Worm (Caenorhabditis elegans) whole organism, L2 larva: ENCODE data around the gene F38E11.6.

Experiments used
- alr-1 ChIP-seq: fragments of 150-350 bp; optimal IDR thresholded peaks from 2 replicates; lab custom pipeline; 2014; ENCODE audit warnings: missing biosample characterization, missing genetic modification characterization
- ama-1 ChIP-seq: fragments of 150-350 bp; optimal IDR thresholded peaks from 2 replicates; lab custom pipeline; 2018; ENCODE audit warnings: inconsistent platforms
- crh-2 ChIP-seq: sonication (generic microtip); optimal IDR thresholded peaks from 2 replicates; lab custom pipeline; 2017; ENCODE audit warnings: missing biosample characterization, missing genetic modification characterization
- egl-27 ChIP-seq: sonication (generic microtip); optimal IDR thresholded peaks from 3 replicates; lab custom pipeline; 2017; ENCODE audit warnings: missing biosample characterization, missing genetic modification reagents, missing genetic modification characterization
- lin-11 ChIP-seq: fragments of 150-350 bp; sonication (generic microtip); optimal IDR thresholded peaks from 2 replicates; lab custom pipeline; 2014; ENCODE audit warnings: missing biosample characterization, missing genetic modification characterization, inconsistent platforms, mixed read lengths
- nhr-12 ChIP-seq: fragments of 150-350 bp; optimal IDR thresholded peaks from 2 replicates; lab custom pipeline; 2014; ENCODE audit warnings: missing biosample characterization, missing genetic modification characterization
- nhr-21 ChIP-seq: fragments of 150-350 bp; optimal IDR thresholded peaks from 2 replicates; lab custom pipeline; 2014; ENCODE audit warnings: missing biosample characterization, missing genetic modification characterization
- skn-1 ChIP-seq: sonication (generic microtip); optimal IDR thresholded peaks from 2 replicates; lab custom pipeline; 2017; ENCODE audit warnings: missing biosample characterization, missing genetic modification characterization
- unc-39 ChIP-seq: fragments of 150-350 bp; optimal IDR thresholded peaks from 2 replicates; lab custom pipeline; 2014; ENCODE audit warnings: missing biosample characterization, missing genetic modification characterization
- unc-55 ChIP-seq: fragments of 150-350 bp; sonication (generic microtip); optimal IDR thresholded peaks from 3 replicates; lab custom pipeline; 2014; ENCODE audit warnings: missing biosample characterization, missing genetic modification reagents, missing genetic modification characterization
- zag-1 ChIP-seq: fragments of 150-350 bp; optimal IDR thresholded peaks from 2 replicates; lab custom pipeline; 2014; ENCODE audit warnings: missing biosample characterization, missing genetic modification characterization
- ztf-11 ChIP-seq: sonication (generic microtip); optimal IDR thresholded peaks from 2 replicates; lab custom pipeline; 2017; ENCODE audit warnings: missing biosample characterization, missing genetic modification characterization
- ztf-4 ChIP-seq: fragments of 150-350 bp; optimal IDR thresholded peaks from 2 replicates; lab custom pipeline; 2014; ENCODE audit warnings: missing biosample characterization, missing genetic modification characterization

DNA sequence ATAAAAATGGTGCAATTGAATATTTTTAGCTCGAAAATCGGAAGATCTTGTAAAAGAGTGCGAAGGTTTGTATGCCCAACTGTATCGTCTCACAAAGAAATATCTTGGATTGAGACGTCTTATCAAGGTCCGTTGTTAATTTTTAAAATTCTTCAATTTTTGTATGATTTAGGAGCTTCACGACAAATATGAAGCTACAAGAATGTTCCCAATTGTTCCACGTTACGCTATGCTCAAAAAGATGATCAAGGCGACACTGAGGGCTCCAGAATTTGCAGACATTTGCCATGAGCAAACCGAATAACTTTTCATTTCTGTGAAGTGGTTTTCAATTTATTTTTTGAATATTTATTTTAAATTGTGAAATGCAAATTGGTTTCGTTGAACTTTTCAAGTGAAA is 28.6 kb downstream of the F38E11.6 start:
- no peak for TF ChIP-seq unc-39 (tag; lab: Kevin White, UChicago)
- TF ChIP-seq nhr-21 (tag; lab: Kevin White, UChicago), result no peak
- no peak for TF ChIP-seq zag-1 (tag; lab: Kevin White, UChicago)
- TF ChIP-seq alr-1 (tag; lab: Kevin White, UChicago), result no peak
- TF ChIP-seq skn-1 (tag; lab: Kevin White, UChicago), result no peak
- no peak for TF ChIP-seq egl-27 (tag; lab: Kevin White, UChicago)
- TF ChIP-seq ztf-11 (tag; lab: Kevin White, UChicago), result no peak
- TF ChIP-seq ama-1, result peak; percentile 85
- TF ChIP-seq ztf-4 (tag; lab: Kevin White, UChicago), result peak; percentile 19
- TF ChIP-seq lin-11 (tag; lab: Kevin White, UChicago), result no peak
- TF ChIP-seq unc-55 (GFP tag; lab: Kevin White, UChicago), result no peak
- TF ChIP-seq nhr-12 (tag; lab: Kevin White, UChicago), result no peak
- peak; percentile 37 for TF ChIP-seq crh-2
